Worm (Caenorhabditis elegans) whole organism, mixed stage, embryonic: ENCODE results near the gene F26D10.13.

Source experiments
- M03D4.4 ChIP-seq: sonication (generic microtip); optimal IDR thresholded peaks from 2 replicates; lab custom pipeline; 2017; ENCODE audit warnings: mild to moderate bottlenecking, missing genetic modification characterization, missing compliant biosample characterization
- blmp-1 ChIP-seq: fragments of 150-350 bp; optimal IDR thresholded peaks from 2 replicates; lab custom pipeline; 2014; ENCODE audit warnings: missing biosample characterization, missing genetic modification characterization
- ceh-43 ChIP-seq: fragments of 200-800 bp; sonication (Bioruptor generic); optimal IDR thresholded peaks from 2 replicates; lab custom pipeline; 2018; ENCODE audit warnings: mild to moderate bottlenecking, missing genetic modification characterization, moderate library complexity, missing compliant biosample characterization
- ceh-83 ChIP-seq: fragments of 200-800 bp; sonication (Bioruptor generic); optimal IDR thresholded peaks from 2 replicates; lab custom pipeline; 2018; ENCODE audit warnings: mild to moderate bottlenecking, missing genetic modification characterization, missing compliant biosample characterization
- ces-1 ChIP-seq: fragments of 150-350 bp; optimal IDR thresholded peaks from 2 replicates; lab custom pipeline; 2014; ENCODE audit warnings: missing biosample characterization, missing genetic modification reagents, missing genetic modification characterization
- cnd-1 ChIP-seq: fragments of 200-800 bp; sonication (Bioruptor generic); optimal IDR thresholded peaks from 2 replicates; lab custom pipeline; 2018; ENCODE audit warnings: mild to moderate bottlenecking, missing genetic modification characterization, missing compliant biosample characterization
- elt-1 ChIP-seq: sonication (generic microtip); optimal IDR thresholded peaks from 2 replicates; lab custom pipeline; 2017; ENCODE audit warnings: missing genetic modification characterization, mild to moderate bottlenecking, missing compliant biosample characterization, antibody characterized with exemption, moderate library complexity, borderline replicate concordance; ENCODE audit not compliant: insufficient read depth
- hlh-1 ChIP-seq: fragments of 150-350 bp; optimal IDR thresholded peaks from 2 replicates; lab custom pipeline; 2014; ENCODE audit warnings: missing biosample characterization, missing genetic modification reagents, missing genetic modification characterization
- lin-32 ChIP-seq: fragments of 200-800 bp; sonication (Bioruptor generic); optimal IDR thresholded peaks from 2 replicates; lab custom pipeline; 2018; ENCODE audit warnings: mild to moderate bottlenecking, missing genetic modification characterization, missing compliant biosample characterization
- lsy-2 ChIP-seq: fragments of 150-350 bp; optimal IDR thresholded peaks from 2 replicates; lab custom pipeline; 2014; ENCODE audit warnings: missing biosample characterization, missing genetic modification characterization
- mep-1 ChIP-seq: fragments of 150-350 bp; optimal IDR thresholded peaks from 2 replicates; lab custom pipeline; 2017; ENCODE audit warnings: missing biosample characterization, missing genetic modification reagents, missing genetic modification characterization, inconsistent platforms
- mls-2 ChIP-seq: sonication (generic microtip); optimal IDR thresholded peaks from 2 replicates; lab custom pipeline; 2016; ENCODE audit warnings: mild to moderate bottlenecking, missing genetic modification characterization, moderate library complexity, missing compliant biosample characterization
- nhr-12 ChIP-seq: fragments of 150-350 bp; optimal IDR thresholded peaks from 2 replicates; lab custom pipeline; 2014; ENCODE audit warnings: missing biosample characterization, missing genetic modification characterization
- nhr-2 ChIP-seq: fragments of 150-350 bp; optimal IDR thresholded peaks from 2 replicates; lab custom pipeline; 2014; ENCODE audit warnings: missing biosample characterization, missing genetic modification characterization
- nhr-237 ChIP-seq: fragments of 150-350 bp; optimal IDR thresholded peaks from 2 replicates; lab custom pipeline; 2014; ENCODE audit warnings: missing biosample characterization, missing genetic modification characterization
- nhr-28 ChIP-seq: fragments of 150-350 bp; optimal IDR thresholded peaks from 2 replicates; lab custom pipeline; 2014; ENCODE audit warnings: missing biosample characterization, missing genetic modification characterization
- nhr-76 ChIP-seq: sonication (generic microtip); optimal IDR thresholded peaks from 2 replicates; lab custom pipeline; 2017; ENCODE audit warnings: missing biosample characterization, missing genetic modification characterization
- pha-4 ChIP-seq: fragments of 150-350 bp; optimal IDR thresholded peaks from 2 replicates; lab custom pipeline; 2018; ENCODE audit warnings: missing biosample characterization, missing genetic modification reagents, missing genetic modification characterization
- sem-2 ChIP-seq: fragments of 200-800 bp; sonication (Bioruptor generic); optimal IDR thresholded peaks from 2 replicates; lab custom pipeline; 2018; ENCODE audit warnings: mild to moderate bottlenecking, missing genetic modification characterization, missing compliant biosample characterization
- snpc-4 ChIP-seq: fragments of 150-350 bp; optimal IDR thresholded peaks from 2 replicates; lab custom pipeline; 2014; ENCODE audit warnings: missing biosample characterization, missing genetic modification characterization
- sptf-1 ChIP-seq: sonication (generic microtip); optimal IDR thresholded peaks from 2 replicates; lab custom pipeline; 2017; ENCODE audit warnings: mild to moderate bottlenecking, missing genetic modification characterization, moderate library complexity, missing compliant biosample characterization
- unc-120 ChIP-seq: sonication (generic microtip); optimal IDR thresholded peaks from 2 replicates; lab custom pipeline; 2017; ENCODE audit warnings: missing genetic modification characterization, missing compliant biosample characterization; ENCODE audit not compliant: poor library complexity, severe bottlenecking
- unc-39 ChIP-seq: fragments of 150-350 bp; optimal IDR thresholded peaks from 2 replicates; lab custom pipeline; 2014; ENCODE audit warnings: missing biosample characterization, missing genetic modification characterization
- unc-62 ChIP-seq: fragments of 150-350 bp; optimal IDR thresholded peaks from 2 replicates; lab custom pipeline; 2014; ENCODE audit warnings: missing biosample characterization, missing genetic modification reagents, missing genetic modification characterization
- zip-8 ChIP-seq: fragments of 150-350 bp; optimal IDR thresholded peaks from 2 replicates; lab custom pipeline; 2014; ENCODE audit warnings: missing biosample characterization, missing genetic modification characterization
- ztf-11 ChIP-seq: fragments of 150-350 bp; optimal IDR thresholded peaks from 2 replicates; lab custom pipeline; 2014; ENCODE audit warnings: missing biosample characterization, missing genetic modification characterization

The F26D10.13 gene

DNA sequence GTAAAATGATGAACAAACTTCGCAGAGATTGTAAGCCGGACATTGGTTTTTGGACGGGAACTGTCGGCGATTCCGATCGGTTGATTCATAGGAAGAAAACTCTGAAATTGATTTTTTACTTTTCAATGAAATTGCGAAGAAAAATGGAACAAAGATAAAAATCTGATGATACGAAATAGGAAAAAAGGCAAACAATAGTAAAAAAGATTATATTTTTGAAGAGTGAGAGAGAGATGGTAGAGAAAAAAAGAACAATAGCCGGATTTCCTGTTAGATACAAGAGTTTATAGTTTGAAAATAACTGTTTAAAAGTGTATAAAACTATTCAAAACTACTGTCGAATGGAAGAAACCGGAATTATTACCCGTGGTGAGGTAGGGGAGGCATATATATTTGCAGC, 19.5 kb upstream of the F26D10.13 start, which contains the start of gene nra-1:
TSS of gene nra-1 (minus strand) at position 101 of the 400 bp plus-strand sequence.
- TF ChIP-seq nhr-2 (tag; lab: Kevin White, UChicago) (no peak), unc-39 (no peak), blmp-1 (tag; lab: Kevin White, UChicago) (no peak), unc-120 (no peak), nhr-76 (tag; lab: Kevin White, UChicago) (no peak), sptf-1 (tag; lab: Kevin White, UChicago) (no peak), ztf-11 (tag; lab: Kevin White, UChicago) (no peak), M03D4.4 (no peak), cnd-1 (tag; lab: Kevin White, UChicago) (no peak), nhr-28 (tag; lab: Kevin White, UChicago) (no peak), lsy-2 (tag; lab: Kevin White, UChicago) (no peak), mep-1 (tag; lab: Kevin White, UChicago) (no peak), sem-2 (GFP tag; lab: Kevin White, UChicago) (no peak), zip-8 (tag; lab: Kevin White, UChicago) (no peak), snpc-4 (tag; lab: Kevin White, UChicago) (no peak), nhr-12 (tag; lab: Kevin White, UChicago) (no peak)
- TF ChIP-seq, all 35 proteins: peak for 0

DNA sequence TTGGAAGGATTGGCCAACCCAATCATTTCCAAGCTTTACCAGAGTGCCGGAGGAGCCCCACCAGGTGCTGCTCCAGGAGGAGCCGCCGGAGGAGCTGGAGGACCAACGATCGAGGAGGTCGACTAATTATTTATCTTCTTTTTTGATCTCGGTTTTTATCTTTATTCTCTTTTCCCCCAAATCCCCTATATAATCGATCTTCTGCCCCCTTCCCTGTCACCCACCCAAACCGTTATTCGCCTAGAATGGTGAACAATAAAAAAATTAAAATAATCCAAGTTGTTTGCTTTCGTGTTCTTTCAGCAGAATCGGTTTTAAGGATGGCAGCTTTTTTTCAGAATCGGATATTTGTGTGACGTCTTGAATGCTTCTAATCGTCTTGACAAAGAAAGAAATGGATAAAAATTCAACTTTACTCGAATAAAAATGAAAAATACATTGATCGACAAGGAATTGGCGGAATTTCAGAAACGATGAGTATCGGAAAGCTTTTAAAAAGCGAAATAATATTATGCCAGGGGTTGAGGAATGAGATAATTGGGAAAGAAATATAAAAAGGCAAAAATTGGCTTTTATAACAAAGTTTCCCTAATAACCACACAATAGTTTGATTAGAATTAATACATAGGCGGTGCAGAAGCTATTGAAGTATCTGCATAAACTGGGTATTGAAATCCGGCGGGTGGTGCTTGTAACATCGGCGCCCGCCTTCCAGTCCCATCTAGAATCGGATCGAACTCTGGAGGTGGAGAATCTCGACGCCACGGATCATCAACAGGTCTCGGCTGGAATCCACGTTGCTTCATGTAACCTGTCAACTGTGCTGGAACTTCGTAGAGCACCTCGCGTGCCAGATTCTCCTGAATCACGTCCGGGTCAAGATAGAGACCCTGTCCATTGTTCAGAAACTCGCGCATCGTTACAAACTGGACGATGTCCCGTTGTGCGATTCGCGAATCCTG, 16.7 kb upstream of the F26D10.13 start:
- TF ChIP-seq unc-39 (no peak), ces-1 (peak; percentile 22)
- TF ChIP-seq, all 35 proteins: peak for 1

DNA sequence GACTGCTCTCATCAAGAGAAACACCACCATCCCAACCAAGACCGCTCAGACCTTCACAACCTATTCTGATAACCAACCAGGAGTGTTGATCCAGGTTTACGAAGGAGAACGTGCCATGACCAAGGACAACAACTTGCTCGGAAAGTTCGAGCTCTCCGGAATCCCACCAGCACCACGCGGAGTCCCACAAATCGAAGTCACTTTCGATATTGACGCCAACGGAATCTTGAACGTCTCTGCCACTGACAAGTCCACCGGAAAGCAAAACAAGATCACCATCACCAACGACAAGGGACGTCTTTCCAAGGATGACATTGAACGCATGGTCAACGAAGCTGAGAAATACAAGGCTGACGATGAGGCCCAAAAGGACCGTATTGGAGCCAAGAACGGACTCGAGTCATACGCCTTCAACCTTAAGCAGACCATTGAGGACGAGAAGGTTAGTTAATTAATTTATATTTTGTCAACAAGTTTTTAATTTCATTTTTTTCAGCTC, 15.9 kb upstream of the F26D10.13 start:
- TF ChIP-seq ceh-43 (GFP tag; lab: Kevin White, UChicago), result no peak
- no peak for TF ChIP-seq lin-32 (GFP tag; lab: Kevin White, UChicago)
- TF ChIP-seq cnd-1 (tag; lab: Kevin White, UChicago), result no peak
- TF ChIP-seq zip-8 (tag; lab: Kevin White, UChicago), result no peak
- TF ChIP-seq, all 35 proteins: peak for 0

DNA sequence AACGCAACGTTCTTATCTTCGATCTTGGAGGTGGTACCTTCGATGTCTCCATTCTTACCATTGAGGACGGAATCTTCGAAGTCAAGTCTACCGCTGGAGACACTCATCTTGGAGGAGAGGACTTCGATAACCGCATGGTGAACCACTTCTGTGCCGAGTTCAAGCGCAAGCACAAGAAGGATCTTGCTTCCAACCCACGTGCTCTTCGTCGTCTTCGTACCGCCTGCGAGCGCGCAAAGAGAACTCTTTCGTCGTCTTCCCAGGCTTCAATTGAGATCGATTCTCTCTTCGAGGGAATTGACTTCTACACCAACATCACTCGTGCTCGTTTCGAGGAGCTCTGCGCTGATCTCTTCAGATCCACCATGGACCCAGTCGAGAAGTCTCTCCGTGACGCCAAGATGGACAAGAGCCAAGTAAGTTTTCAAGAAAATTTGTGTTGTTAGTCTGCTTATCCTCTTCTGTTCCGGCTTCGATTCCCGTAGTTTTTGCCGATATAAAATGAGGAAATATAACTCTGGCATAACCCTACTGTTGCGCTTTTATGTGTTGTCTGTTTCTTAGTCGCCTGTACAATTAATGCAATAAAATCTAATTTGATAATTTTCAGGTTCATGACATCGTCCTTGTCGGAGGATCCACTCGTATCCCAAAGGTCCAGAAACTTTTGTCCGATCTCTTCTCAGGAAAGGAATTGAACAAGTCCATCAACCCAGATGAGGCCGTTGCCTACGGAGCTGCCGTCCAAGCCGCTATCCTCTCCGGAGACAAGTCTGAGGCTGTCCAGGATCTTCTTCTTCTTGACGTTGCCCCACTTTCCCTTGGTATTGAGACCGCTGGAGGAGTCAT, 15.2 kb upstream of the F26D10.13 start:
- TF ChIP-seq sptf-1 (tag; lab: Kevin White, UChicago) (no peak), hlh-1 (tag; lab: Kevin White, UChicago) (no peak), nhr-76 (tag; lab: Kevin White, UChicago) (no peak), snpc-4 (tag; lab: Kevin White, UChicago) (no peak), pha-4 (tag; lab: Kevin White, UChicago) (no peak), unc-39 (no peak), ceh-83 (no peak), nhr-12 (tag; lab: Kevin White, UChicago) (no peak), blmp-1 (tag; lab: Kevin White, UChicago) (no peak), unc-120 (no peak), unc-62 (GFP tag; lab: Kevin White, UChicago) (no peak), nhr-237 (tag; lab: Kevin White, UChicago) (no peak)

DNA sequence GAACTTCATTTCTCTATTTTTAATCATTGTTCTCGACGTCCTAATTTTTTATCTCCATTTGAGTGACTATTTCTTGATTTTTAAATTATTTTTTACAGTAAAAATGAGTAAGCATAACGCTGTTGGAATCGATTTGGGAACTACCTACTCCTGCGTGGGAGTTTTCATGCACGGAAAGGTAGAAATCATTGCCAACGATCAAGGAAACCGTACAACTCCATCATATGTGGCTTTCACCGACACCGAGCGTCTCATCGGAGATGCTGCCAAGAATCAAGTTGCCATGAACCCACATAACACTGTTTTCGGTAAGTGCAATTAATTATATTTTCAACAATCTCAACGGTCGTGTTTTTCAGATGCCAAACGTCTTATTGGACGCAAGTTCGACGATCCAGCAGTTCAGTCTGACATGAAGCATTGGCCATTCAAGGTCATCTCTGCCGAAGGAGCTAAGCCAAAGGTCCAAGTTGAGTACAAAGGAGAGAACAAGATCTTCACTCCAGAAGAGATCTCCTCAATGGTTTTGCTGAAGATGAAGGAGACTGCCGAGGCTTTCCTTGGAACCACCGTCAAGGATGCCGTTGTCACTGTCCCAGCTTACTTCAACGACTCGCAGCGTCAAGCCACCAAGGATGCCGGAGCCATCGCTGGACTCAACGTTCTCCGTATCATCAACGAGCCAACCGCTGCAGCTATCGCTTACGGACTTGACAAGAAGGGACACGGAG, 14.4 kb upstream of the F26D10.13 start, which contains the start of gene hsp-1:
TSS of gene hsp-1 (plus strand) at position 99 of the 731 bp plus-strand sequence.
- no peak for TF ChIP-seq ceh-83
- TF ChIP-seq mls-2 (tag; lab: Kevin White, UChicago), result no peak
- TF ChIP-seq elt-1 (tag; lab: Kevin White, UChicago), result no peak
- no peak for TF ChIP-seq nhr-76 (tag; lab: Kevin White, UChicago)
- no peak for TF ChIP-seq ztf-11 (tag; lab: Kevin White, UChicago)
